Fruit fly (Drosophila melanogaster) whole organism, pupa: ENCODE data around the gene CG13386.

Experiments used
- CG10348 ChIP-seq: fragments of 200-800 bp; sonication (Bioruptor generic); IDR thresholded peaks from 2 replicates; pipeline ENCODE4 v1.3.6; 2022; ENCODE audit warnings: missing biosample characterization, missing genetic modification characterization
- CG12605 ChIP-seq: fragments of 200-800 bp; sonication (Bioruptor generic); IDR thresholded peaks from 2 replicates; pipeline ENCODE4 v1.3.6; 2022; ENCODE audit warnings: missing biosample characterization, missing genetic modification characterization
- CG14655 ChIP-seq: fragments of 200-800 bp; sonication (Bioruptor generic); optimal IDR thresholded peaks from 3 replicates; lab custom pipeline; 2017; ENCODE audit warnings: mild to moderate bottlenecking, missing biosample characterization, missing genetic modification reagents, missing genetic modification characterization
- CG15710 ChIP-seq: fragments of 200-800 bp; sonication (Bioruptor generic); optimal IDR thresholded peaks from 2 replicates; lab custom pipeline; 2018; ENCODE audit warnings: missing biosample characterization, mild to moderate bottlenecking, missing genetic modification characterization, moderate library complexity
- CG17806 ChIP-seq: fragments of 200-800 bp; sonication (Bioruptor generic); optimal IDR thresholded peaks from 2 replicates; lab custom pipeline; 2018; ENCODE audit warnings: missing biosample characterization, mild to moderate bottlenecking, missing genetic modification characterization, moderate library complexity
- CG4496 ChIP-seq: fragments of 200-800 bp; sonication (Bioruptor generic); IDR thresholded peaks from 3 replicates; pipeline ENCODE4 v1.3.6; 2022; ENCODE audit warnings: missing biosample characterization, missing genetic modification characterization
- CG8159 ChIP-seq: fragments of 200-800 bp; sonication (Bioruptor generic); optimal IDR thresholded peaks from 3 replicates; lab custom pipeline; 2018; ENCODE audit warnings: missing biosample characterization, mild to moderate bottlenecking, missing genetic modification characterization, moderate library complexity
- D1 ChIP-seq: fragments of 200-800 bp; sonication (Bioruptor generic); optimal IDR thresholded peaks from 2 replicates; lab custom pipeline; 2018; ENCODE audit warnings: missing biosample characterization, mild to moderate bottlenecking, missing genetic modification characterization, moderate library complexity

dm6 chr2L:8423047-8423446 lies 24.2 kb downstream of the CG13386 start:
- no peak for TF ChIP-seq CG10348
- no peak for TF ChIP-seq D1 (tag; lab: Kevin White, UChicago)
- TF ChIP-seq CG4496 (GFP tag; lab: Robert Waterston, UW): no peak
- TF ChIP-seq CG17806 (tag; lab: Kevin White, UChicago): no peak
- TF ChIP-seq CG14655 (GFP tag; lab: Kevin White, UChicago): no peak
- no peak for TF ChIP-seq CG8159 (tag; lab: Kevin White, UChicago)
- TF ChIP-seq CG15710: no peak
- no peak for TF ChIP-seq CG12605 (GFP tag; lab: Robert Waterston, UW)
